Worm (Caenorhabditis elegans) whole organism, dauer: ENCODE measurements around the gene srx-1.

Source experiments
- unc-62 ChIP-seq: sonication (generic microtip); optimal IDR thresholded peaks from 2 replicates; lab custom pipeline; 2017; ENCODE audit warnings: missing biosample characterization, missing genetic modification reagents, missing genetic modification characterization

Gene srx-1

ce11 chrV:9003291-9003690 is at the start of gene srx-1:
Gene srx-1 (plus strand): TSS chrV:9003672.
- no peak for TF ChIP-seq unc-62

ce11 chrV:8956387-8957095 is 46.9 kb upstream of the srx-1 start, which contains the start of gene ttc-17:
Gene ttc-17 (plus strand): TSS chrV:8957045.
- TF ChIP-seq unc-62 = no peak

ce11 chrV:8964055-8964758 is 39.3 kb upstream of the srx-1 start, which contains the start of gene nhr-44:
Gene nhr-44 (minus strand): TSS chrV:8964105.
- no peak for TF ChIP-seq unc-62

- TF ChIP-seq unc-62 = no peak
These were observed 37.4 kb upstream of the srx-1 start, which contains the start of gene nhr-219 for ce11 chrV:8966086-8966485. Gene nhr-219 (minus strand): TSS chrV:8966186.

- no peak for TF ChIP-seq unc-62
These were observed 31.2 kb upstream of the srx-1 start, which contains the start of gene nhr-195 for ce11 chrV:8972271-8972670. Gene nhr-195 (minus strand): TSS chrV:8972371.

ce11 chrV:8974889-8975422 is 28.5 kb upstream of the srx-1 start, which contains the start of gene nhr-143:
Gene nhr-143 (minus strand): TSS chrV:8974939.
- TF ChIP-seq unc-62 = no peak

ce11 chrV:8977895-8978294 is 25.6 kb upstream of the srx-1 start:
- no peak for TF ChIP-seq unc-62

- TF ChIP-seq unc-62 = no peak
These were observed 22.6 kb upstream of the srx-1 start, which contains the start of gene str-84 for ce11 chrV:8980845-8981244. Gene str-84 (minus strand): TSS chrV:8980945.

- no peak for TF ChIP-seq unc-62
These were observed 19.9 kb upstream of the srx-1 start, which contains the start of gene str-86 for ce11 chrV:8983604-8984003. Gene str-86 (minus strand): TSS chrV:8983704.

ce11 chrV:8984783-8985182 is 18.7 kb upstream of the srx-1 start:
- no peak for TF ChIP-seq unc-62

ce11 chrV:8985740-8986139 is 17.7 kb upstream of the srx-1 start, which contains the start of gene str-85:
Gene str-85 (minus strand): TSS chrV:8985840.
- TF ChIP-seq unc-62 = no peak

- no peak for TF ChIP-seq unc-62
These were observed 15.4 kb upstream of the srx-1 start, which contains the start of gene str-87 for ce11 chrV:8988104-8988503. Gene str-87 (minus strand): TSS chrV:8988204.

ce11 chrV:8990194-8990649 is 13.2 kb upstream of the srx-1 start, which contains the start of gene F59E11.7:
Gene F59E11.7 (plus strand): TSS chrV:8990244.
- no peak for TF ChIP-seq unc-62

- no peak for TF ChIP-seq unc-62
These were observed 11.8 kb upstream of the srx-1 start, which contains the start of gene F59E11.6 for ce11 chrV:8991679-8992078. Gene F59E11.6 (plus strand): TSS chrV:8991789.

ce11 chrV:8994272-8994671 is 9.2 kb upstream of the srx-1 start:
- TF ChIP-seq unc-62 = no peak

- no peak for TF ChIP-seq unc-62
These were observed 8.7 kb upstream of the srx-1 start, which contains the start of gene F59E11.5 for ce11 chrV:8994801-8995200. Gene F59E11.5 (plus strand): TSS chrV:8995101.

ce11 chrV:9001175-9001574 is 2.3 kb upstream of the srx-1 start, which contains the start of gene F59E11.2:
Gene F59E11.2 (plus strand): TSS chrV:9001475.
- no peak for TF ChIP-seq unc-62
